Worm (Caenorhabditis elegans) whole organism, late embryonic: ENCODE data around the gene C52B9.4.

Experiments used
- C08G9.2 ChIP-seq: sonication (generic microtip); optimal IDR thresholded peaks from 2 replicates; lab custom pipeline; 2016; ENCODE audit warnings: mild to moderate bottlenecking, missing genetic modification characterization, moderate library complexity, missing compliant biosample characterization
- K02D7.2 ChIP-seq: sonication (generic microtip); optimal IDR thresholded peaks from 2 replicates; lab custom pipeline; 2017; ENCODE audit warnings: mild to moderate bottlenecking, missing genetic modification characterization, missing compliant biosample characterization
- K09A11.1 ChIP-seq: sonication (generic microtip); optimal IDR thresholded peaks from 2 replicates; lab custom pipeline; 2017; ENCODE audit warnings: antibody characterized with exemption, mild to moderate bottlenecking, missing genetic modification characterization, missing compliant biosample characterization; ENCODE audit not compliant: insufficient read depth
- ahr-1 ChIP-seq: sonication (generic microtip); optimal IDR thresholded peaks from 2 replicates; lab custom pipeline; 2016; ENCODE audit warnings: missing genetic modification characterization, missing compliant biosample characterization
- ama-1 ChIP-seq: fragments of 150-350 bp; optimal IDR thresholded peaks from 2 replicates; lab custom pipeline; 2014
- ceh-14 ChIP-seq: sonication (generic microtip); optimal IDR thresholded peaks from 2 replicates; lab custom pipeline; 2016; ENCODE audit warnings: missing genotype, missing genetic modification characterization, missing compliant biosample characterization
- ceh-19 ChIP-seq: fragments of 200-800 bp; sonication (Bioruptor generic); optimal IDR thresholded peaks from 2 replicates; lab custom pipeline; 2018; ENCODE audit warnings: mild to moderate bottlenecking, missing genetic modification characterization, missing compliant biosample characterization
- ceh-2 ChIP-seq: sonication (generic microtip); optimal IDR thresholded peaks from 2 replicates; lab custom pipeline; 2016; ENCODE audit warnings: missing genotype, missing genetic modification characterization, missing compliant biosample characterization
- ceh-31 ChIP-seq: sonication (generic microtip); optimal IDR thresholded peaks from 2 replicates; lab custom pipeline; 2016; ENCODE audit warnings: missing genetic modification characterization, missing compliant biosample characterization
- ceh-34 ChIP-seq: sonication (generic microtip); optimal IDR thresholded peaks from 2 replicates; lab custom pipeline; 2016; ENCODE audit warnings: mild to moderate bottlenecking, missing genetic modification characterization, missing compliant biosample characterization
- ceh-48 ChIP-seq: sonication (generic microtip); optimal IDR thresholded peaks from 2 replicates; lab custom pipeline; 2016; ENCODE audit warnings: missing genetic modification characterization, inconsistent platforms, missing compliant biosample characterization
- ceh-6 ChIP-seq: fragments of 200-800 bp; sonication (Bioruptor generic); optimal IDR thresholded peaks from 2 replicates; lab custom pipeline; 2018; ENCODE audit warnings: mild to moderate bottlenecking, missing genetic modification characterization, missing compliant biosample characterization
- ceh-9 ChIP-seq: sonication (generic microtip); optimal IDR thresholded peaks from 2 replicates; lab custom pipeline; 2016; ENCODE audit warnings: mild to moderate bottlenecking, missing genetic modification characterization, inconsistent platforms, missing compliant biosample characterization
- ets-4 ChIP-seq: sonication (generic microtip); optimal IDR thresholded peaks from 2 replicates; lab custom pipeline; 2016; ENCODE audit warnings: missing genetic modification characterization, missing compliant biosample characterization
- eyg-1 ChIP-seq: sonication (generic microtip); optimal IDR thresholded peaks from 2 replicates; lab custom pipeline; 2016; ENCODE audit warnings: missing genotype, missing genetic modification characterization, missing compliant biosample characterization
- fkh-6 ChIP-seq: sonication (generic microtip); optimal IDR thresholded peaks from 2 replicates; lab custom pipeline; 2016; ENCODE audit warnings: missing genetic modification characterization, missing compliant biosample characterization
- gmeb-2 ChIP-seq: sonication (generic microtip); optimal IDR thresholded peaks from 2 replicates; lab custom pipeline; 2016; ENCODE audit warnings: missing genetic modification characterization, inconsistent platforms, missing compliant biosample characterization
- hlh-13 ChIP-seq: fragments of 200-800 bp; sonication (Bioruptor generic); optimal IDR thresholded peaks from 2 replicates; lab custom pipeline; 2018; ENCODE audit warnings: mild to moderate bottlenecking, missing genetic modification characterization, missing compliant biosample characterization
- hlh-30 ChIP-seq: sonication (generic microtip); optimal IDR thresholded peaks from 2 replicates; lab custom pipeline; 2017; ENCODE audit warnings: antibody characterized with exemption, missing genetic modification characterization, missing compliant biosample characterization; ENCODE audit not compliant: insufficient read depth
- hlh-6 ChIP-seq: sonication (generic microtip); optimal IDR thresholded peaks from 2 replicates; lab custom pipeline; 2016; ENCODE audit warnings: missing genotype, missing genetic modification characterization, missing compliant biosample characterization
- nfya-1 ChIP-seq: sonication (generic microtip); optimal IDR thresholded peaks from 2 replicates; lab custom pipeline; 2017; ENCODE audit warnings: missing genetic modification characterization, mild to moderate bottlenecking, missing compliant biosample characterization, antibody characterized with exemption, moderate library complexity
- nhr-11 ChIP-seq: fragments of 150-350 bp; optimal IDR thresholded peaks from 2 replicates; lab custom pipeline; 2014; ENCODE audit warnings: missing biosample characterization, missing genetic modification characterization
- nhr-232 ChIP-seq: sonication (generic microtip); optimal IDR thresholded peaks from 2 replicates; lab custom pipeline; 2016; ENCODE audit warnings: missing genetic modification characterization, missing compliant biosample characterization
- pax-1 ChIP-seq: fragments of 150-350 bp; optimal IDR thresholded peaks from 2 replicates; lab custom pipeline; 2014; ENCODE audit warnings: missing biosample characterization, missing genetic modification characterization
- pha-2 ChIP-seq: sonication (generic microtip); optimal IDR thresholded peaks from 2 replicates; lab custom pipeline; 2017; ENCODE audit warnings: mild to moderate bottlenecking, missing genetic modification characterization, missing compliant biosample characterization
- pha-4 ChIP-seq: fragments of 150-350 bp; optimal IDR thresholded peaks from 2 replicates; lab custom pipeline; 2018; ENCODE audit warnings: missing biosample characterization, missing genetic modification reagents, missing genetic modification characterization
- ref-2 ChIP-seq: sonication (generic microtip); optimal IDR thresholded peaks from 2 replicates; lab custom pipeline; 2016; ENCODE audit warnings: missing genetic modification characterization, missing compliant biosample characterization
- rnt-1 ChIP-seq: sonication (generic microtip); optimal IDR thresholded peaks from 2 replicates; lab custom pipeline; 2016; ENCODE audit warnings: missing genetic modification characterization, missing compliant biosample characterization
- sdc-2 ChIP-seq: sonication (generic microtip); optimal IDR thresholded peaks from 2 replicates; lab custom pipeline; 2016; ENCODE audit warnings: missing genotype, missing genetic modification characterization, missing compliant biosample characterization
- sox-2 ChIP-seq: fragments of 200-800 bp; sonication (Bioruptor generic); IDR thresholded peaks from 2 replicates; pipeline ENCODE4 v1.3.6; 2022; ENCODE audit warnings: missing genetic modification reagents, missing genetic modification characterization, missing compliant biosample characterization
- sox-4 ChIP-seq: sonication (generic microtip); optimal IDR thresholded peaks from 2 replicates; lab custom pipeline; 2017; ENCODE audit warnings: mild to moderate bottlenecking, missing genetic modification characterization, inconsistent platforms, missing compliant biosample characterization
- tbx-7 ChIP-seq: sonication (generic microtip); optimal IDR thresholded peaks from 2 replicates; lab custom pipeline; 2016; ENCODE audit warnings: missing genotype, missing genetic modification characterization, missing compliant biosample characterization
- ttx-3 ChIP-seq: sonication (generic microtip); optimal IDR thresholded peaks from 2 replicates; lab custom pipeline; 2016; ENCODE audit warnings: missing genetic modification reagents, missing genetic modification characterization, missing compliant biosample characterization
- unc-3 ChIP-seq, 2 experiments: fragments of 200-800 bp in 1 of 2; sonication (Bioruptor generic) in 1 of 2; sonication (generic microtip) in 1 of 2; conservative IDR thresholded peaks in 1 of 2; optimal IDR thresholded peaks in 1 of 2; 2 replicates each; pipeline versions ENCODE4 v1.3.6 to Lab custom; 2016 to 2022; ENCODE audit warnings: missing compliant biosample characterization in 2 of 2, missing genetic modification characterization in 2 of 2, missing genetic modification reagents in 1 of 2
- unc-42 ChIP-seq: sonication (generic microtip); optimal IDR thresholded peaks from 2 replicates; lab custom pipeline; 2016; ENCODE audit warnings: missing genotype, missing genetic modification characterization, missing compliant biosample characterization
- unc-55 ChIP-seq: sonication (generic microtip); optimal IDR thresholded peaks from 2 replicates; lab custom pipeline; 2017; ENCODE audit warnings: missing biosample characterization, missing genetic modification reagents, missing genetic modification characterization
- unc-86 ChIP-seq: sonication (generic microtip); optimal IDR thresholded peaks from 2 replicates; lab custom pipeline; 2016; ENCODE audit warnings: missing genetic modification characterization, missing compliant biosample characterization

The C52B9.4 gene

ce11 chrX:4297452-4297851, 37.0 kb downstream of the C52B9.4 start, which contains the start of gene paf-2:
Gene paf-2, minus strand, starts transcription at chrX:4297741.
- TF ChIP-seq ref-2 (tag; lab: Kevin White, UChicago) (no peak), sox-4 (no peak), pax-1 (tag; lab: Kevin White, UChicago) (no peak), sox-2 (no peak), ceh-34 (tag; lab: Kevin White, UChicago) (no peak), tbx-7 (tag; lab: Kevin White, UChicago) (no peak), hlh-6 (tag; lab: Kevin White, UChicago) (no peak), eyg-1 (tag; lab: Kevin White, UChicago) (no peak), nhr-232 (tag; lab: Kevin White, UChicago) (no peak), pha-2 (tag; lab: Kevin White, UChicago) (no peak), K02D7.2 (no peak), nhr-11 (tag; lab: Kevin White, UChicago) (no peak), fkh-6 (no peak), ceh-6 (GFP tag; lab: Kevin White, UChicago) (no peak)

ce11 chrX:4303200-4303599, 42.7 kb downstream of the C52B9.4 start:
- TF ChIP-seq C08G9.2 (tag; lab: Kevin White, UChicago) (no peak), unc-3 (GFP tag; conservative IDR thresholded peaks at IDR 0.05; lab: Robert Waterston, UW) (no peak), unc-3 (tag; optimal IDR thresholded peaks at IDR 0.05; lab: Kevin White, UChicago) (no peak), K09A11.1 (no peak), ceh-48 (tag; lab: Kevin White, UChicago) (no peak), ceh-2 (tag; lab: Kevin White, UChicago) (no peak), unc-42 (tag; lab: Kevin White, UChicago) (no peak), ceh-9 (tag; lab: Kevin White, UChicago) (no peak), sox-4 (no peak)

ce11 chrX:4306861-4307260, 46.4 kb downstream of the C52B9.4 start, which contains the start of gene pqn-15:
Gene pqn-15, minus strand, starts transcription at chrX:4306961.
- TF ChIP-seq hlh-13 (GFP tag; lab: Kevin White, UChicago): no peak
- TF ChIP-seq rnt-1 (tag; lab: Kevin White, UChicago): no peak
- TF ChIP-seq pha-4 (tag; lab: Kevin White, UChicago): no peak
- no peak for TF ChIP-seq ceh-19
- no peak for TF ChIP-seq ama-1 (lab: Kevin White, UChicago)
- no peak for TF ChIP-seq K09A11.1
- no peak for TF ChIP-seq unc-55 (GFP tag; lab: Kevin White, UChicago)
- TF ChIP-seq ahr-1 (tag; lab: Kevin White, UChicago): no peak
- TF ChIP-seq gmeb-2: no peak

- TF ChIP-seq C08G9.2 (tag; lab: Kevin White, UChicago): no peak
- TF ChIP-seq ceh-9 (tag; lab: Kevin White, UChicago): no peak
- peak; percentile 65 for TF ChIP-seq ceh-31 (tag; lab: Kevin White, UChicago)
- TF ChIP-seq unc-55 (GFP tag; lab: Kevin White, UChicago): peak; percentile 84
- 0 out of 2 replicates have a peak, but pooled peaks have one; percentile 27 for TF ChIP-seq unc-3 (GFP tag; conservative IDR thresholded peaks at IDR 0.05; lab: Robert Waterston, UW)
- no peak for TF ChIP-seq unc-3 (tag; optimal IDR thresholded peaks at IDR 0.05; lab: Kevin White, UChicago)
- TF ChIP-seq ceh-14 (tag; lab: Kevin White, UChicago): peak; percentile 55
- peak; percentile 24 for TF ChIP-seq ttx-3
- peak; percentile 26 for TF ChIP-seq ceh-34 (tag; lab: Kevin White, UChicago)
- TF ChIP-seq ets-4 (tag; lab: Kevin White, UChicago): no peak
- TF ChIP-seq nfya-1 (tag; lab: Kevin White, UChicago): peak; percentile 13
- TF ChIP-seq ref-2 (tag; lab: Kevin White, UChicago): peak; percentile 32
- no peak for TF ChIP-seq nhr-232 (tag; lab: Kevin White, UChicago)
- peak; percentile 18 for TF ChIP-seq unc-42 (tag; lab: Kevin White, UChicago)
- peak; percentile 64 for TF ChIP-seq ceh-48 (tag; lab: Kevin White, UChicago)
- no peak for TF ChIP-seq hlh-30 (tag; lab: Kevin White, UChicago)
- peak; percentile 5 for TF ChIP-seq unc-86 (tag; lab: Kevin White, UChicago)
- TF ChIP-seq sdc-2: peak; percentile 47
These were observed 47.1 kb downstream of the C52B9.4 start for ce11 chrX:4307559-4308005.
